Fruit fly (Drosophila melanogaster) Kc167 (cell line): ENCODE results near the gene CG13690.

ENCODE experiments used
- Myc ChIP-seq: fragments of >200 bp; optimal IDR thresholded peaks from 2 replicates; lab custom pipeline; 2017; ENCODE audit warnings: missing external identifiers
- Sin3A ChIP-seq: fragments of >200 bp; optimal IDR thresholded peaks from 2 replicates; lab custom pipeline; 2018; ENCODE audit warnings: missing external identifiers
- h ChIP-seq: fragments of >200 bp; optimal IDR thresholded peaks from 3 replicates; lab custom pipeline; 2018; ENCODE audit warnings: missing external identifiers
- insv ChIP-seq: fragments of >200 bp; optimal IDR thresholded peaks from 3 replicates; lab custom pipeline; 2018; ENCODE audit warnings: missing external identifiers
- psq ChIP-seq: fragments of >200 bp; optimal IDR thresholded peaks from 2 replicates; lab custom pipeline; 2017; ENCODE audit warnings: missing external identifiers
- ttk ChIP-seq: sonication (Bioruptor generic); optimal IDR thresholded peaks from 2 replicates; lab custom pipeline; 2017; ENCODE audit warnings: missing external identifiers

DNA sequence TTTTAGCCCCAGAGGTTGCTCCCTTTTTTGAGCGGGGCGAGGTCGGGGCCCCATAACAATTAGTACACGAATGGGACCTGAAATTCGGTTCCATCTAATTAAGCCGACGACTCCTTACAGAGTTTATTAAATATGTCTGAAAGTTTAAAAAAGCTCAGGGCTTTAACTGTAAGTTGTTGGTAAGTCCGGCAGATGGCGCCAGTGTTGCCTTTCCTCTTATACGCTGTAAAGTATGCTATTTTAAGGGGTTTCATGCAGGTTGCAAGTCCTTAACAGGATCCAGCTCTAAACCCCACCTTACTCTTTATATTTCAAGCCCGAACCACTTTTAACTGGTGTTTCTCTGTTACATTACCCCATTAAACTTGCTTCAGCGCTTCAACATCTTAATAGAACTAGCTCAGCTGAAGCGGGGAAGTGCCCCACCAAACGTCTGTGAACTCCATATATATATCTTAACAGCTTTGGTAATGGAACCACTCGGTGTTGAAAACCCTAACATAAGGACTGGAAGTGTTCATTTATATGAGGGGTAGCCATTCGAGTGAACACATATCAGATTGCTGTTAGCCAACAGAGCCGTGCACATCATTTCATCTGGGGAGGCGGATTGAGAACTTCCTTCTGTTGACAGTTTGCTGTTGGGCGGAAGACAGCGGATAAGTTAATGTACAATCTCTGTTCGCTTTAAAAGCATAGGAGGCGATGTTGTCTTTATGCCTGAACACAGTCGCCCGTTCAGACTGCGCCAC lies 23.9 kb downstream of the CG13690 start:
- TF ChIP-seq h (lab: Kevin White, UChicago) (no peak), ttk (lab: Kevin White, UChicago) (no peak), insv (no peak), psq (lab: Kevin White, UChicago) (no peak), Sin3A (lab: Kevin White, UChicago) (no peak), Myc (no peak)
